Fruit fly (Drosophila melanogaster) whole organism, embryonic: Measurements from ENCODE around the gene SpdS.

Source experiments
- Asciz ChIP-seq: fragments of 200-800 bp; sonication (Bioruptor generic); optimal IDR thresholded peaks from 2 replicates; lab custom pipeline; 2017; ENCODE audit warnings: missing biosample characterization, mild to moderate bottlenecking, missing genetic modification characterization, missing genetic modification reagents
- Atf6 ChIP-seq: fragments of 200-800 bp; sonication (Bioruptor generic); IDR thresholded peaks from 2 replicates; pipeline ENCODE4 v1.3.6; 2022; ENCODE audit warnings: missing biosample characterization, missing genetic modification characterization
- Blimp-1 ChIP-seq: fragments of 200-800 bp; sonication (Bioruptor generic); optimal IDR thresholded peaks from 3 replicates; lab custom pipeline; 2018; ENCODE audit warnings: missing biosample characterization, missing genetic modification characterization, mild to moderate bottlenecking, moderate library complexity, missing genetic modification reagents
- CG10209 ChIP-seq: fragments of 200-800 bp; sonication (Bioruptor generic); optimal IDR thresholded peaks from 3 replicates; lab custom pipeline; 2017; ENCODE audit warnings: missing biosample characterization, mild to moderate bottlenecking, missing genetic modification characterization, missing genetic modification reagents
- CG12071 ChIP-seq: fragments of 200-800 bp; sonication (Bioruptor generic); optimal IDR thresholded peaks from 3 replicates; lab custom pipeline; 2018; ENCODE audit warnings: missing biosample characterization, mild to moderate bottlenecking, missing genetic modification characterization
- CG13296 ChIP-seq: fragments of 200-800 bp; sonication (Bioruptor generic); optimal IDR thresholded peaks from 3 replicates; lab custom pipeline; 2018; ENCODE audit warnings: missing biosample characterization, mild to moderate bottlenecking, missing genetic modification characterization
- CG15073 ChIP-seq: fragments of 200-800 bp; sonication (Bioruptor generic); optimal IDR thresholded peaks from 2 replicates; lab custom pipeline; 2016; ENCODE audit warnings: missing biosample characterization, missing genetic modification characterization
- CG15479 ChIP-seq: fragments of 200-800 bp; sonication (Bioruptor generic); optimal IDR thresholded peaks from 3 replicates; lab custom pipeline; 2019; ENCODE audit warnings: missing biosample characterization, mild to moderate bottlenecking, missing genetic modification characterization, moderate library complexity
- CG16813 ChIP-seq: fragments of 200-800 bp; sonication (Bioruptor generic); IDR thresholded peaks from 3 replicates; pipeline ENCODE4 v1.3.6; 2022; ENCODE audit warnings: missing biosample characterization, missing genetic modification characterization; ENCODE audit not compliant: partially characterized antibody
- CG17328 ChIP-seq: fragments of 200-800 bp; sonication (Bioruptor generic); IDR thresholded peaks from 2 replicates; pipeline ENCODE4 v1.3.6; 2022; ENCODE audit warnings: missing biosample characterization, missing genetic modification characterization
- CG2678 ChIP-seq: fragments of 200-800 bp; sonication (Bioruptor generic); optimal IDR thresholded peaks from 3 replicates; lab custom pipeline; 2019; ENCODE audit warnings: missing biosample characterization, mild to moderate bottlenecking, missing genetic modification characterization, moderate library complexity
- CG32532 ChIP-seq: fragments of 200-800 bp; sonication (Bioruptor generic); IDR thresholded peaks from 2 replicates; pipeline ENCODE4 v1.3.6; 2022; ENCODE audit warnings: missing biosample characterization, missing genetic modification characterization
- CG3281 ChIP-seq: fragments of 200-800 bp; sonication (Bioruptor generic); optimal IDR thresholded peaks from 3 replicates; lab custom pipeline; 2017; ENCODE audit warnings: missing biosample characterization, mild to moderate bottlenecking, missing genetic modification characterization
- CG33557 ChIP-seq: fragments of 200-800 bp; sonication (Bioruptor generic); optimal IDR thresholded peaks from 2 replicates; lab custom pipeline; 2019; ENCODE audit warnings: missing biosample characterization, mild to moderate bottlenecking, missing genetic modification characterization, moderate library complexity
- CG34376 ChIP-seq: fragments of 200-800 bp; sonication (Bioruptor generic); optimal IDR thresholded peaks from 2 replicates; lab custom pipeline; 2018; ENCODE audit warnings: missing biosample characterization, mild to moderate bottlenecking, missing genetic modification characterization
- CG6765 ChIP-seq: fragments of 200-800 bp; sonication (Bioruptor generic); optimal IDR thresholded peaks from 3 replicates; lab custom pipeline; 2017; ENCODE audit warnings: missing biosample characterization, mild to moderate bottlenecking, missing genetic modification characterization
- CG8089 ChIP-seq: fragments of 200-800 bp; sonication (Bioruptor generic); optimal IDR thresholded peaks from 3 replicates; lab custom pipeline; 2016; ENCODE audit warnings: missing biosample characterization, missing genetic modification characterization
- CG8478 ChIP-seq: fragments of >200 bp; optimal IDR thresholded peaks from 2 replicates; lab custom pipeline; 2018
- CG9215 ChIP-seq: fragments of 200-800 bp; sonication (Bioruptor generic); IDR thresholded peaks from 2 replicates; pipeline ENCODE4 v1.3.6; 2022; ENCODE audit warnings: missing biosample characterization, missing genetic modification characterization
- Dad ChIP-seq: fragments of 200-800 bp; sonication (Bioruptor generic); optimal IDR thresholded peaks from 3 replicates; lab custom pipeline; 2016; ENCODE audit warnings: missing biosample characterization, missing genetic modification characterization
- Dek ChIP-seq: fragments of 200-800 bp; sonication (Bioruptor generic); optimal IDR thresholded peaks from 3 replicates; lab custom pipeline; 2019; ENCODE audit warnings: missing biosample characterization, mild to moderate bottlenecking, missing genetic modification characterization, moderate library complexity
- Dip2 ChIP-seq: fragments of 200-800 bp; sonication (Bioruptor generic); IDR thresholded peaks from 2 replicates; pipeline ENCODE4 v1.3.6; 2022; ENCODE audit warnings: missing biosample characterization, missing genetic modification characterization
- Hmr ChIP-seq: fragments of 200-800 bp; sonication (Bioruptor generic); optimal IDR thresholded peaks from 3 replicates; lab custom pipeline; 2017; ENCODE audit warnings: mild to moderate bottlenecking, missing biosample characterization, missing genetic modification reagents, missing genetic modification characterization
- Hr39 ChIP-seq: fragments of >200 bp; optimal IDR thresholded peaks from 2 replicates; lab custom pipeline; 2017
- Max ChIP-seq: fragments of 200-800 bp; sonication (Bioruptor generic); optimal IDR thresholded peaks from 2 replicates; lab custom pipeline; 2016; ENCODE audit warnings: missing biosample characterization, mild to moderate bottlenecking, missing genetic modification characterization
- Med ChIP-seq: fragments of 200-800 bp; sonication (Bioruptor generic); peaks from one replicate; lab custom pipeline; 2016; ENCODE audit warnings: missing biosample characterization, missing genetic modification characterization, mild to moderate bottlenecking, inconsistent platforms, moderate library complexity
- Nf-YC ChIP-seq: fragments of 200-800 bp; optimal IDR thresholded peaks from 3 replicates; lab custom pipeline; 2019; ENCODE audit warnings: missing biosample characterization, mild to moderate bottlenecking, missing genetic modification characterization, moderate library complexity
- Pdp1 ChIP-seq, 2 experiments: fragments of 200-800 bp; sonication (Bioruptor generic); optimal IDR thresholded peaks; 3 replicates each; lab custom pipeline; 2016; ENCODE audit warnings: missing biosample characterization in 2 of 2, missing genetic modification characterization in 2 of 2, mild to moderate bottlenecking in 1 of 2, moderate library complexity in 1 of 2
- Sox102F ChIP-seq: fragments of 200-800 bp; sonication (Bioruptor generic); optimal IDR thresholded peaks from 2 replicates; lab custom pipeline; 2018; ENCODE audit warnings: missing biosample characterization, mild to moderate bottlenecking, missing genetic modification characterization, moderate library complexity
- Tbp ChIP-seq: fragments of >200 bp; optimal IDR thresholded peaks from 2 replicates; lab custom pipeline; 2018; ENCODE audit warnings: missing biosample characterization, missing genetic modification characterization
- ato ChIP-seq: fragments of 200-800 bp; sonication (Bioruptor generic); IDR thresholded peaks from 2 replicates; pipeline ENCODE4 v1.3.6; 2022; ENCODE audit warnings: missing biosample characterization, missing genetic modification characterization; ENCODE audit not compliant: partially characterized antibody
- caup ChIP-seq: fragments of 200-800 bp; sonication (Bioruptor generic); optimal IDR thresholded peaks from 3 replicates; lab custom pipeline; 2017; ENCODE audit warnings: missing biosample characterization, mild to moderate bottlenecking, missing genetic modification characterization, moderate library complexity; ENCODE audit not compliant: severe bottlenecking
- chinmo ChIP-seq: fragments of 200-800 bp; sonication (Bioruptor generic); IDR thresholded peaks from 4 replicates; pipeline ENCODE4 v1.3.6; 2022; ENCODE audit warnings: missing biosample characterization, missing genetic modification characterization; ENCODE audit not compliant: partially characterized antibody
- corto ChIP-seq: fragments of 200-800 bp; sonication (Bioruptor generic); optimal IDR thresholded peaks from 2 replicates; lab custom pipeline; 2016; ENCODE audit warnings: missing biosample characterization, mild to moderate bottlenecking, missing genetic modification characterization, moderate library complexity
- cwo ChIP-seq: fragments of 200-800 bp; sonication (Bioruptor generic); optimal IDR thresholded peaks from 3 replicates; lab custom pipeline; 2017; ENCODE audit warnings: missing biosample characterization, missing genetic modification characterization, mild to moderate bottlenecking, moderate library complexity, missing genetic modification reagents
- dati ChIP-seq: fragments of 200-800 bp; sonication (Bioruptor generic); IDR thresholded peaks from 2 replicates; pipeline ENCODE4 v1.3.6; 2022; ENCODE audit warnings: missing biosample characterization, missing genetic modification characterization
- dmrt11E ChIP-seq: fragments of 200-800 bp; sonication (Bioruptor generic); optimal IDR thresholded peaks from 3 replicates; lab custom pipeline; 2018; ENCODE audit warnings: missing biosample characterization, mild to moderate bottlenecking, missing genetic modification characterization, moderate library complexity
- exex ChIP-seq: fragments of 200-800 bp; sonication (Bioruptor generic); optimal IDR thresholded peaks from 4 replicates; lab custom pipeline; 2018; ENCODE audit warnings: missing biosample characterization, mild to moderate bottlenecking, missing genetic modification characterization, moderate library complexity
- eyg ChIP-seq: fragments of 200-800 bp; sonication (Bioruptor generic); optimal IDR thresholded peaks from 3 replicates; lab custom pipeline; 2016; ENCODE audit warnings: missing biosample characterization, missing genetic modification characterization
- her ChIP-seq: fragments of 200-800 bp; sonication (Bioruptor generic); optimal IDR thresholded peaks from 2 replicates; lab custom pipeline; 2016; ENCODE audit warnings: missing biosample characterization, missing genetic modification characterization
- knrl ChIP-seq: fragments of 200-800 bp; sonication (Bioruptor generic); IDR thresholded peaks from 3 replicates; pipeline ENCODE4 v1.3.6; 2022; ENCODE audit warnings: missing biosample characterization, missing genetic modification characterization; ENCODE audit not compliant: partially characterized antibody
- mirr ChIP-seq: fragments of 200-800 bp; sonication (Bioruptor generic); optimal IDR thresholded peaks from 3 replicates; lab custom pipeline; 2018; ENCODE audit warnings: missing biosample characterization, mild to moderate bottlenecking, missing genetic modification characterization
- nerfin-2 ChIP-seq: fragments of 200-800 bp; sonication (Bioruptor generic); IDR thresholded peaks from 2 replicates; pipeline ENCODE4 v1.3.6; 2022; ENCODE audit warnings: missing biosample characterization, missing genetic modification characterization; ENCODE audit not compliant: partially characterized antibody
- pum ChIP-seq: fragments of 200-800 bp; sonication (Bioruptor generic); optimal IDR thresholded peaks from 2 replicates; lab custom pipeline; 2016; ENCODE audit warnings: missing biosample characterization, missing genetic modification characterization
- sens ChIP-seq: fragments of 200-800 bp; sonication (Bioruptor generic); peaks from one replicate; lab custom pipeline; 2016; ENCODE audit warnings: missing biosample characterization, missing genetic modification characterization
- slou ChIP-seq: fragments of 200-800 bp; sonication (Bioruptor generic); optimal IDR thresholded peaks from 3 replicates; lab custom pipeline; 2016; ENCODE audit warnings: missing biosample characterization, missing genetic modification characterization
- sna ChIP-seq: fragments of 200-800 bp; sonication (Bioruptor generic); IDR thresholded peaks from 2 replicates; pipeline ENCODE4 v1.3.6; 2022; ENCODE audit warnings: missing biosample characterization, missing genetic modification characterization; ENCODE audit not compliant: partially characterized antibody
- sr ChIP-seq: fragments of 200-800 bp; sonication (Bioruptor generic); IDR thresholded peaks from 3 replicates; pipeline ENCODE4 v1.3.6; 2022; ENCODE audit warnings: missing biosample characterization, missing genetic modification characterization
- sug ChIP-seq: fragments of 200-800 bp; optimal IDR thresholded peaks from 2 replicates; lab custom pipeline; 2019; ENCODE audit warnings: missing biosample characterization, mild to moderate bottlenecking, missing genetic modification characterization, moderate library complexity
- zfh2 ChIP-seq: fragments of 200-800 bp; sonication (Bioruptor generic); optimal IDR thresholded peaks from 2 replicates; lab custom pipeline; 2016; ENCODE audit warnings: missing biosample characterization, missing genetic modification characterization

Gene SpdS

DNA sequence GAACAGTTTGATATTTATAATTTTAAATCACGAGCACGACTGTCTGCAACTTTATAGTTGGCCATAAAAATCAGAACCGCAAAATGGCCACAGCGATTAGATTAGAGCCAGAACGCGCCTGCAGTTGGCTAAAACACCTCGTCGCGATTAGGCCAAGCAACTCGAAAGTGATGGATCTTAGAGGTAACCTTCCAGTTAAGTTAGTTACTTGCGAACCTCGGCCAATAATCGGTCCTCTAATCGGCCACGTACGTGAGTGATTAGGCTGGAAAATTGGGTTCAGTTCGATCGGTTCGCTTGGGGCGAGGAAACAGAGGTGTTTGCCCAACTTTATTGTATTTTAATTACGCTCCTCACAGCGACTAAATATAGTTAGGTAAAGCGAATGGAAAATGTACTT is 11.2 kb upstream of the SpdS start:
- TF ChIP-seq Hr39 (lab: Kevin White, UChicago) (no peak), CG10209 (GFP tag; lab: Kevin White, UChicago) (no peak), Nf-YC (tag; lab: Kevin White, UChicago) (peak; percentile 23), cwo (peak; percentile 11), CG12071 (GFP tag; lab: Kevin White, UChicago) (peak; percentile 6), exex (tag; lab: Kevin White, UChicago) (peak; percentile 89), CG13296 (GFP tag; lab: Kevin White, UChicago) (peak; percentile 43), CG34376 (GFP tag; lab: Kevin White, UChicago) (peak; percentile 15), sug (tag; lab: Kevin White, UChicago) (peak; percentile 56), CG16813 (GFP tag; lab: Robert Waterston, UW) (no peak), sna (no peak), chinmo (GFP tag; lab: Robert Waterston, UW) (0 out of 4 replicates have a peak, but pooled peaks have one; percentile 45), Sox102F (GFP tag; lab: Kevin White, UChicago) (no peak), mirr (peak; percentile 1), CG2678 (tag; lab: Kevin White, UChicago) (peak; percentile 6), CG15073 (no peak)

DNA sequence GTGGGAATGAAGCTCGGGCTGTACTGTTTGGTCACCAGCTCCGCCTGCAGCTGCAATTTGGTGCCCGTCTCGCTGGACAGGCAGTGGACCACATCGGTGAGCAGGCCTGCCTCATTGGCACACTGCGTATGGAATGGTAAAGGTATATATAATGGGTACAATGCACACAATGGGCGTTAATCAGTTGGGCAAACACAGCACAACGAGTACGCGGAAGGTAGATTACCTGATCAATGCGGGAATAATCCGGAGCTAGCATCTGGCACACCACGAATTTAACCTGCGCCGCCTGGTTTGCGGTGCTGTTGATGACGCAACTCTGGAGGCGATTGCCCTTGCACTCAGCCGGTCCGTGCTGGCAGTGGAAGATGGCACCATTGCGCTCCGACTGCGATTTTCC is 6.0 kb upstream of the SpdS start:
- no peak for TF ChIP-seq Dad
- TF ChIP-seq Dek = no peak
- no peak; the same call in 2 of the 3 replicates for TF ChIP-seq sr
- no peak for TF ChIP-seq caup (GFP tag; lab: Kevin White, UChicago)
- TF ChIP-seq CG15073 = no peak
- no peak for TF ChIP-seq CG17328 (GFP tag; lab: Robert Waterston, UW)
- no peak for TF ChIP-seq zfh2 (GFP tag; lab: Kevin White, UChicago)
- TF ChIP-seq eyg (GFP tag; lab: Kevin White, UChicago) = no peak
- no peak for TF ChIP-seq slou
- TF ChIP-seq CG33557 (GFP tag; lab: Kevin White, UChicago) = no peak
- peak; percentile 51 for TF ChIP-seq CG8478 (lab: Kevin White, UChicago)
- no peak for TF ChIP-seq Hmr (GFP tag; lab: Kevin White, UChicago)
- TF ChIP-seq pum = no peak
- no peak for TF ChIP-seq CG3281 (GFP tag; lab: Kevin White, UChicago)
- peak; percentile 4 for TF ChIP-seq Med (GFP tag; lab: Kevin White, UChicago)
- TF ChIP-seq CG13296 (GFP tag; lab: Kevin White, UChicago) = no peak
- TF ChIP-seq sna = no peak
- TF ChIP-seq CG32532 = no peak
- peak in 1 of 2 experiments; percentile 49 for TF ChIP-seq Pdp1 (GFP tag; optimal IDR thresholded peaks at IDR 0.05; lab: Kevin White, UChicago)
- TF ChIP-seq CG8089 (GFP tag; lab: Kevin White, UChicago) = no peak
- no peak for TF ChIP-seq Asciz (GFP tag; lab: Kevin White, UChicago)
- TF ChIP-seq her (GFP tag; lab: Kevin White, UChicago) = no peak
- TF ChIP-seq ato (GFP tag; lab: Robert Waterston, UW) = no peak
- peak; percentile 29 for TF ChIP-seq sens (GFP tag; lab: Kevin White, UChicago)
- TF ChIP-seq Atf6 (GFP tag; lab: Robert Waterston, UW) = no peak
- no peak for TF ChIP-seq dati (GFP tag; lab: Robert Waterston, UW)
- no peak for TF ChIP-seq knrl (GFP tag; lab: Robert Waterston, UW)
- TF ChIP-seq dmrt11E (tag; lab: Kevin White, UChicago) = no peak
- no peak for TF ChIP-seq Blimp-1 (GFP tag; lab: Kevin White, UChicago)
- TF ChIP-seq Tbp (GFP tag; lab: Kevin White, UChicago) = no peak
- no peak for TF ChIP-seq Dip2
- no peak for TF ChIP-seq Max (GFP tag; lab: Kevin White, UChicago)
- TF ChIP-seq CG6765 (GFP tag; lab: Kevin White, UChicago) = no peak
- TF ChIP-seq CG9215 (GFP tag; lab: Robert Waterston, UW) = no peak
- no peak for TF ChIP-seq nerfin-2 (GFP tag; lab: Robert Waterston, UW)
- no peak for TF ChIP-seq corto
- TF ChIP-seq CG15479 (GFP tag; lab: Kevin White, UChicago) = no peak
